Worm (Caenorhabditis elegans) whole organism, L4 larva: ENCODE results near the gene C08F8.6.
A peak's percentile ranks its signal among the peaks of the same experiment; 100 is the strongest.

Experiments
- D1046.2 ChIP-seq: fragments of 200-800 bp; sonication (Bioruptor generic); IDR thresholded peaks from 2 replicates; pipeline ENCODE4 v1.3.6; 2022; ENCODE audit warnings: missing genetic modification characterization, missing compliant biosample characterization
- F37D6.2 ChIP-seq: sonication (generic microtip); optimal IDR thresholded peaks from 2 replicates; lab custom pipeline; 2016; ENCODE audit warnings: mild to moderate bottlenecking, missing genetic modification characterization, missing compliant biosample characterization
- F49E8.2 ChIP-seq: sonication (generic microtip); optimal IDR thresholded peaks from 2 replicates; lab custom pipeline; 2016; ENCODE audit warnings: missing compliant biosample characterization, mild to moderate bottlenecking, missing genetic modification characterization, borderline replicate concordance
- ZK337.2 ChIP-seq: fragments of 200-800 bp; sonication (Bioruptor generic); IDR thresholded peaks from 2 replicates; pipeline ENCODE4 v1.3.6; 2022; ENCODE audit warnings: missing genetic modification reagents, missing genetic modification characterization, missing compliant biosample characterization
- ZK546.5 ChIP-seq, 2 experiments: sonication (generic microtip); optimal IDR thresholded peaks; 2 replicates each; lab custom pipeline; 2017; ENCODE audit warnings: missing biosample characterization in 2 of 2, missing genetic modification characterization in 2 of 2
- aha-1 ChIP-seq: fragments of 150-350 bp; peaks from one replicate; lab custom pipeline; 2014; ENCODE audit warnings: missing biosample characterization, missing genetic modification characterization
- ceh-28 ChIP-seq: fragments of 150-350 bp; optimal IDR thresholded peaks from 2 replicates; lab custom pipeline; 2014; ENCODE audit warnings: missing biosample characterization, missing genetic modification reagents, missing genetic modification characterization
- ceh-82 ChIP-seq: sonication (generic microtip); optimal IDR thresholded peaks from 2 replicates; lab custom pipeline; 2017; ENCODE audit warnings: missing biosample characterization, missing genetic modification characterization
- ces-1 ChIP-seq: fragments of 150-350 bp; sonication (generic microtip); optimal IDR thresholded peaks from 4 replicates; lab custom pipeline; 2014; ENCODE audit warnings: missing biosample characterization, missing genetic modification reagents, missing genetic modification characterization
- daf-12 ChIP-seq: fragments of 150-350 bp; optimal IDR thresholded peaks from 2 replicates; lab custom pipeline; 2014; ENCODE audit warnings: missing biosample characterization, missing genetic modification reagents, missing genetic modification characterization
- daf-16 ChIP-seq, 3 experiments: sonication (generic microtip); optimal IDR thresholded peaks; 2 replicates each; lab custom pipeline; 2016 to 2017; ENCODE audit warnings: missing genetic modification characterization in 3 of 3, missing genetic modification reagents in 3 of 3, mild to moderate bottlenecking in 2 of 3, missing compliant biosample characterization in 2 of 3, missing biosample characterization in 1 of 3, moderate library complexity in 1 of 3
- dmd-6 ChIP-seq: fragments of 200-800 bp; sonication (Bioruptor generic); IDR thresholded peaks from 2 replicates; pipeline ENCODE4 v1.3.6; 2022; ENCODE audit warnings: missing genetic modification reagents, missing genetic modification characterization, missing compliant biosample characterization
- dmd-9 ChIP-seq: fragments of 200-800 bp; sonication (Bioruptor generic); IDR thresholded peaks from 2 replicates; pipeline ENCODE4 v1.3.6; 2022; ENCODE audit warnings: missing genetic modification reagents, missing genetic modification characterization, missing compliant biosample characterization
- hlh-11 ChIP-seq: fragments of 200-800 bp; sonication (Bioruptor generic); optimal IDR thresholded peaks from 2 replicates; lab custom pipeline; 2018; ENCODE audit warnings: mild to moderate bottlenecking, missing genetic modification characterization, missing compliant biosample characterization
- hmg-1.1 ChIP-seq: fragments of 200-800 bp; sonication (Bioruptor generic); IDR thresholded peaks from 2 replicates; pipeline ENCODE4 v1.3.6; 2022; ENCODE audit warnings: missing genetic modification reagents, missing genetic modification characterization, missing compliant biosample characterization
- jun-1 ChIP-seq: fragments of 150-350 bp; optimal IDR thresholded peaks from 2 replicates; lab custom pipeline; 2014; ENCODE audit warnings: missing biosample characterization, missing genetic modification reagents, missing genetic modification characterization
- lim-7 ChIP-seq: fragments of 200-800 bp; sonication (Bioruptor generic); IDR thresholded peaks from 2 replicates; pipeline ENCODE4 v1.3.6; 2022; ENCODE audit warnings: missing genetic modification characterization, missing compliant biosample characterization
- lin-1 ChIP-seq: fragments of 200-800 bp; sonication (Bioruptor generic); IDR thresholded peaks from 2 replicates; pipeline ENCODE4 v1.3.6; 2022; ENCODE audit warnings: missing genetic modification reagents, missing genetic modification characterization, missing compliant biosample characterization
- lin-15B ChIP-seq: fragments of 150-350 bp; sonication (generic microtip); optimal IDR thresholded peaks from 3 replicates; lab custom pipeline; 2014; ENCODE audit warnings: missing biosample characterization, missing genetic modification characterization
- lin-38 ChIP-seq: fragments of 200-800 bp; sonication (Bioruptor generic); IDR thresholded peaks from 2 replicates; pipeline ENCODE4 v1.3.6; 2022; ENCODE audit warnings: missing genetic modification reagents, missing genetic modification characterization, missing compliant biosample characterization
- lin-39 ChIP-seq: fragments of 150-350 bp; optimal IDR thresholded peaks from 2 replicates; lab custom pipeline; 2014; ENCODE audit warnings: missing biosample characterization, missing genetic modification reagents, missing genetic modification characterization
- lsy-2 ChIP-seq, 2 experiments: fragments of 150-350 bp in 1 of 2; sonication (generic microtip) in 1 of 2; optimal IDR thresholded peaks; 2 replicates each; lab custom pipeline; 2014 to 2017; ENCODE audit warnings: missing biosample characterization in 2 of 2, missing genetic modification characterization in 2 of 2
- madf-5 ChIP-seq, 2 experiments: fragments of 200-800 bp; sonication (Bioruptor generic); IDR thresholded peaks; 2 replicates each; pipeline ENCODE4 v1.3.6; 2022; ENCODE audit warnings: missing compliant biosample characterization in 2 of 2, missing genetic modification characterization in 2 of 2
- madf-9 ChIP-seq: fragments of 200-800 bp; sonication (Bioruptor generic); conservative IDR thresholded peaks from 2 replicates; pipeline ENCODE4 v1.3.6; 2022; ENCODE audit warnings: missing genetic modification reagents, missing genetic modification characterization, missing compliant biosample characterization
- mep-1 ChIP-seq: fragments of 150-350 bp; sonication (generic microtip); optimal IDR thresholded peaks from 3 replicates; lab custom pipeline; 2014; ENCODE audit warnings: missing biosample characterization, missing genetic modification characterization
- mes-2 ChIP-seq: sonication (generic microtip); optimal IDR thresholded peaks from 2 replicates; lab custom pipeline; 2016; ENCODE audit warnings: missing genotype, mild to moderate bottlenecking, missing genetic modification characterization, missing compliant biosample characterization; ENCODE audit not compliant: poor library complexity, severe bottlenecking
- mxl-3 ChIP-seq: fragments of 200-800 bp; sonication (Bioruptor generic); optimal IDR thresholded peaks from 2 replicates; lab custom pipeline; 2018; ENCODE audit warnings: mild to moderate bottlenecking, missing genetic modification characterization, missing compliant biosample characterization
- nhr-10 ChIP-seq: fragments of 150-350 bp; optimal IDR thresholded peaks from 2 replicates; lab custom pipeline; 2014; ENCODE audit warnings: missing biosample characterization, missing genetic modification characterization
- nhr-102 ChIP-seq: sonication (generic microtip); optimal IDR thresholded peaks from 2 replicates; lab custom pipeline; 2016; ENCODE audit warnings: mild to moderate bottlenecking, missing genetic modification characterization, moderate library complexity, missing compliant biosample characterization
- nhr-6 ChIP-seq: fragments of 150-350 bp; optimal IDR thresholded peaks from 2 replicates; lab custom pipeline; 2014; ENCODE audit warnings: missing biosample characterization, missing genetic modification characterization
- rbr-2 ChIP-seq: sonication (generic microtip); optimal IDR thresholded peaks from 2 replicates; lab custom pipeline; 2016; ENCODE audit warnings: missing genotype, missing genetic modification characterization, missing compliant biosample characterization
- saeg-2 ChIP-seq: fragments of 200-800 bp; sonication (Bioruptor generic); IDR thresholded peaks from 2 replicates; pipeline ENCODE4 v1.3.6; 2022; ENCODE audit warnings: missing genetic modification reagents, missing genetic modification characterization, missing compliant biosample characterization
- tag-97 ChIP-seq: fragments of 200-800 bp; sonication (Bioruptor generic); IDR thresholded peaks from 2 replicates; pipeline ENCODE4 v1.3.6; 2022; ENCODE audit warnings: missing genetic modification characterization, missing compliant biosample characterization
- zag-1 ChIP-seq: fragments of 150-350 bp; optimal IDR thresholded peaks from 2 replicates; lab custom pipeline; 2014; ENCODE audit warnings: missing biosample characterization, missing genetic modification characterization
- zip-2 ChIP-seq: fragments of 150-350 bp; optimal IDR thresholded peaks from 2 replicates; lab custom pipeline; 2014; ENCODE audit warnings: missing biosample characterization, missing genetic modification characterization
- ztf-7 ChIP-seq: fragments of 150-350 bp; optimal IDR thresholded peaks from 2 replicates; lab custom pipeline; 2014; ENCODE audit warnings: missing biosample characterization, missing genetic modification characterization

Gene C08F8.6

ce11 chrIV:11125604-11126003 lies 39.1 kb downstream of the C08F8.6 start (continued):
- no peak for TF ChIP-seq D1046.2 (GFP tag; lab: Robert Waterston, UW)
- no peak for TF ChIP-seq aha-1

- TF ChIP-seq lsy-2 (tag; optimal IDR thresholded peaks at IDR 0.05; lab: Kevin White, UChicago) (peak in 1 of 2 experiments; percentile 70), dmd-6 (no peak), nhr-102 (tag; lab: Kevin White, UChicago) (no peak), ZK337.2 (GFP tag; lab: Robert Waterston, UW) (no peak), mes-2 (tag; lab: Kevin White, UChicago) (peak; percentile 66), hlh-11 (tag; lab: Kevin White, UChicago) (peak; percentile 39), daf-12 (tag; lab: Kevin White, UChicago) (no peak), F49E8.2 (tag; lab: Kevin White, UChicago) (no peak), dmd-9 (GFP tag; lab: Robert Waterston, UW) (no peak), mxl-3 (GFP tag; lab: Kevin White, UChicago) (peak; percentile 32), jun-1 (tag; lab: Kevin White, UChicago) (no peak), lin-1 (GFP tag; lab: Robert Waterston, UW) (no peak), ZK546.5 (tag; optimal IDR thresholded peaks at IDR 0.05; lab: Kevin White, UChicago) (no peak), lin-15B (tag; lab: Kevin White, UChicago) (no peak), ceh-82 (tag; lab: Kevin White, UChicago) (no peak), D1046.2 (GFP tag; lab: Robert Waterston, UW) (no peak), aha-1 (peak; percentile 74), mep-1 (tag; lab: Kevin White, UChicago) (peak; percentile 46), lin-38 (GFP tag; lab: Robert Waterston, UW) (no peak), zag-1 (no peak), rbr-2 (tag; lab: Kevin White, UChicago) (peak; percentile 12), lim-7 (GFP tag; lab: Robert Waterston, UW) (no peak), F37D6.2 (tag; lab: Kevin White, UChicago) (no peak), hmg-1.1 (GFP tag; lab: Robert Waterston, UW) (peak; percentile 67), ztf-7 (tag; lab: Kevin White, UChicago) (no peak), madf-5 (GFP tag; IDR thresholded peaks at IDR 0.05; lab: Robert Waterston, UW) (no peak), ces-1 (GFP tag; lab: Kevin White, UChicago) (no peak), nhr-10 (tag; lab: Kevin White, UChicago) (no peak), zip-2 (no peak), nhr-6 (tag; lab: Kevin White, UChicago) (no peak), ceh-28 (tag; lab: Kevin White, UChicago) (no peak), daf-16 (GFP tag; optimal IDR thresholded peaks at IDR 0.05; lab: Kevin White, UChicago) (no peak), daf-16 (tag; optimal IDR thresholded peaks at IDR 0.05; lab: Kevin White, UChicago) (peak; percentile 16), saeg-2 (GFP tag; lab: Robert Waterston, UW) (no peak)
These were observed 39.5 kb downstream of the C08F8.6 start for ce11 chrIV:11125200-11125599.

ce11 chrIV:11124674-11125073 lies 40.1 kb downstream of the C08F8.6 start, which contains the start of gene spo-11:
spo-11 (minus strand) TSS chrIV:11124862.
- no peak for TF ChIP-seq lin-39 (tag; lab: Kevin White, UChicago)
- TF ChIP-seq saeg-2 (GFP tag; lab: Robert Waterston, UW) = no peak
- no peak for TF ChIP-seq madf-9 (GFP tag; lab: Robert Waterston, UW)
- peak; percentile 3 for TF ChIP-seq F49E8.2 (tag; lab: Kevin White, UChicago)
- TF ChIP-seq tag-97 (GFP tag; lab: Robert Waterston, UW) = no peak
